Worm (Caenorhabditis elegans) whole organism, young adult: ENCODE data around the gene F40G12.2.

Source experiments
- Y53G8AR.9 ChIP-seq: fragments of 200-800 bp; sonication (Bioruptor generic); conservative IDR thresholded peaks from 2 replicates; pipeline ENCODE4 v1.3.6; 2022; ENCODE audit warnings: missing genetic modification reagents, missing genetic modification characterization, missing compliant biosample characterization
- attf-6 ChIP-seq: fragments of 200-800 bp; sonication (Bioruptor generic); IDR thresholded peaks from 2 replicates; pipeline ENCODE4 v1.3.6; 2022; ENCODE audit warnings: missing genetic modification reagents, missing genetic modification characterization, missing compliant biosample characterization
- cebp-2 ChIP-seq: fragments of 200-800 bp; sonication (Bioruptor generic); IDR thresholded peaks from 2 replicates; pipeline ENCODE4 v1.3.6; 2022; ENCODE audit warnings: missing genetic modification characterization, missing compliant biosample characterization
- fkh-3 ChIP-seq: sonication (generic microtip); optimal IDR thresholded peaks from 2 replicates; lab custom pipeline; 2016; ENCODE audit warnings: mild to moderate bottlenecking, missing genetic modification characterization, missing compliant biosample characterization
- lin-26 ChIP-seq: fragments of 200-800 bp; sonication (Bioruptor generic); IDR thresholded peaks from 2 replicates; pipeline ENCODE4 v1.3.6; 2022; ENCODE audit warnings: missing genetic modification reagents, missing genetic modification characterization, missing compliant biosample characterization
- lin-35 ChIP-seq, 3 experiments: fragments of 150-350 bp in 2 of 3; sonication (generic microtip) in 1 of 3; optimal IDR thresholded peaks; 2 replicates each; lab custom pipeline; 2014 to 2018; ENCODE audit warnings: missing biosample characterization in 3 of 3, missing genetic modification characterization in 3 of 3, missing genetic modification reagents in 3 of 3
- nfya-1 ChIP-seq: sonication (generic microtip); optimal IDR thresholded peaks from 2 replicates; lab custom pipeline; 2017; ENCODE audit warnings: antibody characterized with exemption, missing compliant biosample characterization, missing genetic modification characterization, borderline replicate concordance; ENCODE audit not compliant: insufficient read depth
- snpc-4 ChIP-seq, 5 experiments: fragments of 150-350 bp in 1 of 5; sonication (generic microtip) in 4 of 5; optimal IDR thresholded peaks; 2 replicates each; lab custom pipeline; 2014 to 2018; ENCODE audit warnings: missing genetic modification characterization in 5 of 5, missing biosample characterization in 3 of 5, antibody characterized with exemption in 2 of 5, mild to moderate bottlenecking in 2 of 5, missing compliant biosample characterization in 2 of 5, missing genotype in 2 of 5, moderate library complexity in 2 of 5, missing genetic modification reagents in 1 of 5
- unc-130 ChIP-seq: sonication (generic microtip); optimal IDR thresholded peaks from 2 replicates; lab custom pipeline; 2016; ENCODE audit warnings: missing genetic modification reagents, missing genetic modification characterization, missing compliant biosample characterization
- unc-62 ChIP-seq: fragments of 150-350 bp; optimal IDR thresholded peaks from 2 replicates; lab custom pipeline; 2014; ENCODE audit warnings: missing biosample characterization, missing genetic modification reagents, missing genetic modification characterization
- ztf-26 ChIP-seq: sonication (generic microtip); optimal IDR thresholded peaks from 2 replicates; lab custom pipeline; 2017; ENCODE audit warnings: missing genetic modification characterization, missing compliant biosample characterization

ce11 chrV:14223141-14223540 is 37.6 kb downstream of the F40G12.2 start:
- TF ChIP-seq snpc-4 (GFP tag; optimal IDR thresholded peaks at IDR 0.05; lab: Kevin White, UChicago) (no peak), snpc-4 (tag; optimal IDR thresholded peaks at IDR 0.05; lab: Kevin White, UChicago) (no peak), unc-130 (GFP tag; lab: Kevin White, UChicago) (no peak), Y53G8AR.9 (GFP tag; lab: Robert Waterston, UW) (no peak), lin-35 (GFP tag; optimal IDR thresholded peaks at IDR 0.05; lab: Kevin White, UChicago) (no peak), lin-26 (GFP tag; lab: Robert Waterston, UW) (no peak), ztf-26 (tag; lab: Kevin White, UChicago) (no peak), cebp-2 (GFP tag; lab: Robert Waterston, UW) (no peak), fkh-3 (tag; lab: Kevin White, UChicago) (no peak), unc-62 (GFP tag; lab: Kevin White, UChicago) (no peak), attf-6 (GFP tag; lab: Robert Waterston, UW) (no peak), nfya-1 (tag; lab: Kevin White, UChicago) (no peak)
